Worm (Caenorhabditis elegans): ENCODE results near the gene scav-2.

Gene scav-2

DNA sequence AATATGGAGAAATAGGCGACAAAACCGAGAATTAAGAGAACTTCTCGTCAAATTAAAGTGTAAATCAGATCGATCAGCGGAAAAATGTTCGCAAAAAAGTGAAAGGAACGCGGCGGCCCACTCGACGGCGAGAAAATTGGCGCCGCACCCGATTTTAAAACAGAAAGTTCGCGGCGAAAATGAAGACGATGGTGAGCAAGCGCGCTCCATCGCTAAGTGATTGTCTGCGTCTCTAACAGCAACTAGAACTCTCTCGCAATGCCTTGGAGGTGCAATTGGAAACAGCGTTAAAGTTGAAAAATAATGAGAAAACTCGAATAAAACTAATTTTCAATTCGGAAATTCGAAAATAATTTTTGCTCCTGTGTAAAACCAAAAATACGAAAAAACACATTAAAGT is 25.1 kb downstream of the scav-2 start (continued):
- TF ChIP-seq ceh-58 (GFP tag; IDR thresholded peaks at IDR 0.05) (no peak), nfya-1 (tag; optimal IDR thresholded peaks at IDR 0.05; ENCODE audit: borderline replicate concordance, insufficient read depth) (no peak), him-1 (tag; optimal IDR thresholded peaks at IDR 0.05) (no peak), lsy-27 (tag; optimal IDR thresholded peaks at IDR 0.05; ENCODE audit: borderline replicate concordance, insufficient read depth) (no peak), hsf-1 (GFP tag; IDR thresholded peaks at IDR 0.05) (peak; percentile 84), K11D2.4 (GFP tag; IDR thresholded peaks at IDR 0.05) (no peak), F33H1.4 (GFP tag; IDR thresholded peaks at IDR 0.05) (peak; percentile 64), F57A8.1 (GFP tag; optimal IDR thresholded peaks at IDR 0.05) (no peak), F39B2.1 (GFP tag; IDR thresholded peaks at IDR 0.05) (no peak), lin-35 (GFP tag; optimal IDR thresholded peaks at IDR 0.05) (no peak), rcor-1 (GFP tag; IDR thresholded peaks at IDR 0.05) (no peak; the same call in 1 of the 2 replicates), hmg-1.2 (GFP tag; IDR thresholded peaks at IDR 0.05) (peak; percentile 97), atf-7 (tag; optimal IDR thresholded peaks at IDR 0.05) (no peak), madf-8 (GFP tag; conservative IDR thresholded peaks at IDR 0.05) (peak; percentile 83), hrde-1 (tag; optimal IDR thresholded peaks at IDR 0.05; ENCODE audit: borderline replicate concordance) (no peak), unc-62 (GFP tag; optimal IDR thresholded peaks at IDR 0.05) (no peak), Y56A3A.18 (GFP tag; IDR thresholded peaks at IDR 0.05) (no peak), bed-2 (GFP tag; IDR thresholded peaks at IDR 0.05) (no peak), ceh-91 (GFP tag; IDR thresholded peaks at IDR 0.05) (peak; percentile 84), rpc-1 (optimal IDR thresholded peaks at IDR 0.05) (no peak), rpc-1 (tag; optimal IDR thresholded peaks at IDR 0.05) (no peak), bed-1 (GFP tag; IDR thresholded peaks at IDR 0.05) (no peak), fkh-3 (tag; optimal IDR thresholded peaks at IDR 0.05) (no peak), cebp-1 (GFP tag; IDR thresholded peaks at IDR 0.05) (no peak), cebp-1 (tag; optimal IDR thresholded peaks at IDR 0.05) (peak; percentile 20), ceh-40 (GFP tag; IDR thresholded peaks at IDR 0.05) (no peak), dpl-1 (GFP tag; optimal IDR thresholded peaks at IDR 0.05) (peak; percentile 71), K12H6.12 (tag; optimal IDR thresholded peaks at IDR 0.05) (no peak), F55B11.4 (tag; optimal IDR thresholded peaks at IDR 0.05; ENCODE audit: borderline replicate concordance, insufficient read depth) (no peak), B0261.1 (tag; optimal IDR thresholded peaks at IDR 0.05) (no peak), ceh-79 (tag; optimal IDR thresholded peaks at IDR 0.05) (no peak), F22D6.2 (tag; optimal IDR thresholded peaks at IDR 0.05) (no peak), ztf-25 (GFP tag; IDR thresholded peaks at IDR 0.05) (no peak), nhr-120 (GFP tag; IDR thresholded peaks at IDR 0.05) (no peak), aptf-3 (GFP tag; IDR thresholded peaks at IDR 0.05) (no peak), nfyb-1 (GFP tag; IDR thresholded peaks at IDR 0.05) (peak; percentile 71), egl-44 (GFP tag; IDR thresholded peaks at IDR 0.05) (no peak), chd-7 (tag; optimal IDR thresholded peaks at IDR 0.05) (no peak), attf-6 (GFP tag; IDR thresholded peaks at IDR 0.05) (no peak), ekl-4 (GFP tag; IDR thresholded peaks at IDR 0.05) (peak; percentile 73; the same call in 1 of the 2 replicates), B0336.3 (GFP tag; IDR thresholded peaks at IDR 0.05) (0 out of 2 replicates have a peak, but pooled peaks have one; percentile 42), akir-1 (GFP tag; optimal IDR thresholded peaks at IDR 0.05) (no peak), tbx-9 (tag; optimal IDR thresholded peaks at IDR 0.05; ENCODE audit: borderline replicate concordance) (no peak), attf-3 (GFP tag; conservative IDR thresholded peaks at IDR 0.05) (no peak), ztf-3 (GFP tag; optimal IDR thresholded peaks at IDR 0.05) (no peak), ZK185.1 (tag; optimal IDR thresholded peaks at IDR 0.05; ENCODE audit: poor library complexity, severe bottlenecking) (no peak), Y67H2A.10 (GFP tag; conservative IDR thresholded peaks at IDR 0.05) (no peak), sptf-2 (GFP tag; optimal IDR thresholded peaks at IDR 0.05) (no peak), lin-40 (tag; optimal IDR thresholded peaks at IDR 0.05) (no peak), F37B4.10 (GFP tag; IDR thresholded peaks at IDR 0.05) (no peak)

All from whole organism, young adult.